Fruit fly (Drosophila melanogaster): ENCODE measurements around the gene CG17109.

The CG17109 gene

dm6 chr3R:23119873-23120272, 24.4 kb downstream of the CG17109 start:
- TF ChIP-seq Ets98B (GFP tag; IDR thresholded peaks at IDR 0.05) = no peak
- no peak for TF ChIP-seq CG4496 (GFP tag; IDR thresholded peaks at IDR 0.05)
- no peak for TF ChIP-seq Snoo (tag; optimal IDR thresholded peaks at IDR 0.05)
- peak; percentile 42 for TF ChIP-seq EcR (GFP tag; optimal IDR thresholded peaks at IDR 0.05)
- TF ChIP-seq CG34367 (tag; optimal IDR thresholded peaks at IDR 0.05) = no peak

- no peak for TF ChIP-seq Pif1B (GFP tag; optimal IDR thresholded peaks at IDR 0.05)
Measured at dm6 chr3R:23120933-23121332, 25.4 kb downstream of the CG17109 start.

- TF ChIP-seq CG10348 (GFP tag; IDR thresholded peaks at IDR 0.05) = no peak
- TF ChIP-seq CG14655 (GFP tag; optimal IDR thresholded peaks at IDR 0.05) = no peak
Measured at dm6 chr3R:23126241-23127022, 30.9 kb downstream of the CG17109 start, which contains the start of gene CG31365. Gene CG31365, minus strand, starts transcription at chr3R:23126422.

dm6 chr3R:23127796-23128195, 32.3 kb downstream of the CG17109 start, which contains the start of gene CG31457:
Gene CG31457, minus strand, starts transcription at chr3R:23127981.
- TF ChIP-seq CG15710 (tag; optimal IDR thresholded peaks at IDR 0.05) = no peak
- no peak for TF ChIP-seq Pif1A (GFP tag; optimal IDR thresholded peaks at IDR 0.05)
- no peak for TF ChIP-seq gl (tag; optimal IDR thresholded peaks at IDR 0.05)
- TF ChIP-seq Ets98B (GFP tag; IDR thresholded peaks at IDR 0.05) = no peak
- TF ChIP-seq CG12605 (GFP tag; IDR thresholded peaks at IDR 0.05) = no peak
- no peak for TF ChIP-seq CG34367 (tag; optimal IDR thresholded peaks at IDR 0.05)
- no peak for TF ChIP-seq fd96Ca (GFP tag; IDR thresholded peaks at IDR 0.05)
- no peak for TF ChIP-seq CG8159 (tag; optimal IDR thresholded peaks at IDR 0.05)
- TF ChIP-seq CG9948 (tag; optimal IDR thresholded peaks at IDR 0.05) = no peak

dm6 chr3R:23129617-23130016, 34.1 kb downstream of the CG17109 start:
- TF ChIP-seq CG34367 (tag; optimal IDR thresholded peaks at IDR 0.05) = no peak
- TF ChIP-seq CG8159 (tag; optimal IDR thresholded peaks at IDR 0.05) = no peak
- TF ChIP-seq Pif1B (GFP tag; optimal IDR thresholded peaks at IDR 0.05) = no peak

dm6 chr3R:23130181-23130580, 34.7 kb downstream of the CG17109 start:
- TF ChIP-seq CG9948 (tag; optimal IDR thresholded peaks at IDR 0.05) (no peak), CG32121 (GFP tag; IDR thresholded peaks at IDR 0.05) (no peak), CG8159 (tag; optimal IDR thresholded peaks at IDR 0.05) (no peak), CG4496 (GFP tag; IDR thresholded peaks at IDR 0.05) (no peak), D1 (tag; optimal IDR thresholded peaks at IDR 0.05) (no peak)

dm6 chr3R:23130884-23131283, 35.4 kb downstream of the CG17109 start:
- TF ChIP-seq fd96Ca (GFP tag; IDR thresholded peaks at IDR 0.05) = 0 out of 3 replicates have a peak, but pooled peaks have one; percentile 8
- TF ChIP-seq D1 (tag; optimal IDR thresholded peaks at IDR 0.05) = no peak

dm6 chr3R:23131341-23131884, 35.9 kb downstream of the CG17109 start:
- TF ChIP-seq fd96Ca (GFP tag; IDR thresholded peaks at IDR 0.05) = no peak
- no peak for TF ChIP-seq CG17806 (tag; optimal IDR thresholded peaks at IDR 0.05)
- no peak for TF ChIP-seq CG15710 (tag; optimal IDR thresholded peaks at IDR 0.05)
- no peak for TF ChIP-seq CG34367 (tag; optimal IDR thresholded peaks at IDR 0.05)
- TF ChIP-seq CG32121 (GFP tag; IDR thresholded peaks at IDR 0.05) = no peak
- no peak for TF ChIP-seq EcR (GFP tag; optimal IDR thresholded peaks at IDR 0.05)
- no peak for TF ChIP-seq CG8159 (tag; optimal IDR thresholded peaks at IDR 0.05)
- no peak for TF ChIP-seq Ets98B (GFP tag; IDR thresholded peaks at IDR 0.05)
- TF ChIP-seq CG4496 (GFP tag; IDR thresholded peaks at IDR 0.05) = no peak
- TF ChIP-seq CG9948 (tag; optimal IDR thresholded peaks at IDR 0.05) = no peak
- no peak for TF ChIP-seq Pif1B (GFP tag; optimal IDR thresholded peaks at IDR 0.05)

dm6 chr3R:23132299-23132698, 36.8 kb downstream of the CG17109 start:
- TF ChIP-seq CG12605 (GFP tag; IDR thresholded peaks at IDR 0.05) (no peak), fd96Ca (GFP tag; IDR thresholded peaks at IDR 0.05) (no peak), CG13204 (GFP tag; optimal IDR thresholded peaks at IDR 0.05) (no peak), CG10348 (GFP tag; IDR thresholded peaks at IDR 0.05) (no peak), Ets98B (GFP tag; IDR thresholded peaks at IDR 0.05) (no peak), EcR (GFP tag; optimal IDR thresholded peaks at IDR 0.05) (no peak)
